Fruit fly (Drosophila melanogaster): Measurements from ENCODE around the gene CG7016.

The CG7016 gene

dm6 chr3R:24862574-24863089 lies at the start of gene CG7016:
CG7016 (plus strand) TSS chr3R:24862931.
- TF ChIP-seq CG32264 (GFP tag; optimal IDR thresholded peaks at IDR 0.05) (no peak), HLH106 (tag; optimal IDR thresholded peaks at IDR 0.05) (no peak), Rel (GFP tag; optimal IDR thresholded peaks at IDR 0.05) (no peak), Rel (tag; optimal IDR thresholded peaks at IDR 0.05) (peak; percentile 93)

DNA sequence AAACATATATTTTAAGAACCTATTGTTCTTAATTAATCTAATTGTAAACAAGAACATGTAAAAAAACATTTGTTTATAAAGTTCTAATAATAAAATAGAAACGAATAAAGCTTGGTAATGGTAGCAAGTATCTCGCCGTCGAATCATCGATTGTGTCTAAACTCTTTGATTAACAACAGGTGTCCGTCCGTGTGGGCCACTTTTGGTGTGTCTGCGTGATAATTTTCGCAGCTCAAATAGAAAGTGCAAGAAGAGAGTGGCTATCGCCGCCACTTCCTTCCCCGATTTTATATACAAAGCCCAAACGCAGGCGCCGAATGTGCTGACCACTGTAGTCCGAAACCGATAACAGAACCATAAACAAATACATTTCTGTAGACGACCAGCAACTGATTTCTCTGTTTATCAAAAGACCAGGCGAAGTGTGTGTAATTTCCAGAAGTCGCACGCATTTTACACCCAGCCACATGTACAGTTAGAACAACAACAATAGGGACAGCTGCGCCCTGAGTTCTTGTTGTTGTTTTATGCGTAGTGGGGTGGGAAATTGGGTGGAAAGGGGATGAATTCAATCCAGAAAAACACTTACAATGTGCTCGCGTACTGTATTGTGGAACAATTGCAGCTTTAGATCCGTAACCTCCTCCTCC lies 49.6 kb upstream of the CG7016 start:
- TF ChIP-seq sv (GFP tag; optimal IDR thresholded peaks at IDR 0.05) = no peak
- no peak for TF ChIP-seq ey (GFP tag; optimal IDR thresholded peaks at IDR 0.05)
- no peak for TF ChIP-seq OdsH (GFP tag; optimal IDR thresholded peaks at IDR 0.05)
- no peak for TF ChIP-seq lola (GFP tag; optimal IDR thresholded peaks at IDR 0.05)
- TF ChIP-seq Rel (GFP tag; optimal IDR thresholded peaks at IDR 0.05) = no peak
- no peak for TF ChIP-seq Rel (tag; optimal IDR thresholded peaks at IDR 0.05)

- no peak for TF ChIP-seq Jra (GFP tag; optimal IDR thresholded peaks at IDR 0.05)
- no peak for TF ChIP-seq Vsx2 (GFP tag; optimal IDR thresholded peaks at IDR 0.05; ENCODE audit: partially characterized antibody)
- TF ChIP-seq Dfd (GFP tag; optimal IDR thresholded peaks at IDR 0.05) = no peak
- no peak for TF ChIP-seq tai (GFP tag; optimal IDR thresholded peaks at IDR 0.05)
- TF ChIP-seq CG9705 (GFP tag; optimal IDR thresholded peaks at IDR 0.05) = peak; percentile 55
- TF ChIP-seq CrebA (GFP tag; optimal IDR thresholded peaks at IDR 0.05; ENCODE audit: borderline replicate concordance) = no peak
- peak; percentile 67 for TF ChIP-seq br (GFP tag; optimal IDR thresholded peaks at IDR 0.05)
- TF ChIP-seq woc (GFP tag; optimal IDR thresholded peaks at IDR 0.05) = peak; percentile 74
- TF ChIP-seq fru (GFP tag; optimal IDR thresholded peaks at IDR 0.05) = peak; percentile 70
- no peak for TF ChIP-seq N (GFP tag; optimal IDR thresholded peaks at IDR 0.05)
- TF ChIP-seq pan (optimal IDR thresholded peaks at IDR 0.05) = no peak
- peak; percentile 64 for TF ChIP-seq OdsH (GFP tag; optimal IDR thresholded peaks at IDR 0.05)
- no peak for TF ChIP-seq jim (GFP tag; optimal IDR thresholded peaks at IDR 0.05)
- TF ChIP-seq Hr83 (GFP tag; optimal IDR thresholded peaks at IDR 0.05; ENCODE audit: poor library complexity, severe bottlenecking) = peak; percentile 63
- no peak for TF ChIP-seq dl (GFP tag; optimal IDR thresholded peaks at IDR 0.05; ENCODE audit: insufficient read depth in 1 of 2, partially characterized antibody in 2 of 2)
- peak; percentile 81 for TF ChIP-seq h (GFP tag; optimal IDR thresholded peaks at IDR 0.05)
- peak; percentile 77 for TF ChIP-seq HLH106 (tag; optimal IDR thresholded peaks at IDR 0.05)
- peak; percentile 89 for TF ChIP-seq Hnf4 (GFP tag; optimal IDR thresholded peaks at IDR 0.05)
- TF ChIP-seq psq (GFP tag; optimal IDR thresholded peaks at IDR 0.05) = peak; percentile 59
- peak; percentile 79 for TF ChIP-seq ey (GFP tag; optimal IDR thresholded peaks at IDR 0.05)
- no peak for TF ChIP-seq dmrt93B (GFP tag; optimal IDR thresholded peaks at IDR 0.05)
- no peak for TF ChIP-seq Mio (GFP tag; optimal IDR thresholded peaks at IDR 0.05)
- peak; percentile 78 for TF ChIP-seq rgr (GFP tag; optimal IDR thresholded peaks at IDR 0.05)
- TF ChIP-seq GATAd (GFP tag; optimal IDR thresholded peaks at IDR 0.05) = peak; percentile 81
- peak; percentile 72 for TF ChIP-seq sv (GFP tag; optimal IDR thresholded peaks at IDR 0.05)
- TF ChIP-seq Myc (optimal IDR thresholded peaks at IDR 0.05) = no peak
- no peak for TF ChIP-seq usp (GFP tag; optimal IDR thresholded peaks at IDR 0.05)
- TF ChIP-seq CG32264 (GFP tag; optimal IDR thresholded peaks at IDR 0.05) = peak; percentile 46
- no peak for TF ChIP-seq lola (GFP tag; optimal IDR thresholded peaks at IDR 0.05)
- peak; percentile 80 for TF ChIP-seq dsf (GFP tag; optimal IDR thresholded peaks at IDR 0.05; ENCODE audit: borderline replicate concordance)
- no peak for TF ChIP-seq Rel (GFP tag; optimal IDR thresholded peaks at IDR 0.05)
- peak; percentile 36 for TF ChIP-seq Rel (tag; optimal IDR thresholded peaks at IDR 0.05)
- peak; percentile 67 for TF ChIP-seq Sp1 (GFP tag; optimal IDR thresholded peaks at IDR 0.05)
- TF ChIP-seq foxo (GFP tag; optimal IDR thresholded peaks at IDR 0.05) = peak in 1 of 2 experiments; percentile 87
- TF ChIP-seq sage (GFP tag; optimal IDR thresholded peaks at IDR 0.05) = no peak
- TF ChIP-seq brk (GFP tag; optimal IDR thresholded peaks at IDR 0.05) = peak; percentile 89
These were observed 49.0 kb upstream of the CG7016 start, which contains the start of the genes lili and CG34150 for dm6 chr3R:24813637-24814301. lili (minus strand) TSS chr3R:24814012. CG34150 (plus strand) TSS chr3R:24814262.
